Worm (Caenorhabditis elegans): ENCODE measurements around the gene T26C12.1.

T26C12.1 gene

DNA sequence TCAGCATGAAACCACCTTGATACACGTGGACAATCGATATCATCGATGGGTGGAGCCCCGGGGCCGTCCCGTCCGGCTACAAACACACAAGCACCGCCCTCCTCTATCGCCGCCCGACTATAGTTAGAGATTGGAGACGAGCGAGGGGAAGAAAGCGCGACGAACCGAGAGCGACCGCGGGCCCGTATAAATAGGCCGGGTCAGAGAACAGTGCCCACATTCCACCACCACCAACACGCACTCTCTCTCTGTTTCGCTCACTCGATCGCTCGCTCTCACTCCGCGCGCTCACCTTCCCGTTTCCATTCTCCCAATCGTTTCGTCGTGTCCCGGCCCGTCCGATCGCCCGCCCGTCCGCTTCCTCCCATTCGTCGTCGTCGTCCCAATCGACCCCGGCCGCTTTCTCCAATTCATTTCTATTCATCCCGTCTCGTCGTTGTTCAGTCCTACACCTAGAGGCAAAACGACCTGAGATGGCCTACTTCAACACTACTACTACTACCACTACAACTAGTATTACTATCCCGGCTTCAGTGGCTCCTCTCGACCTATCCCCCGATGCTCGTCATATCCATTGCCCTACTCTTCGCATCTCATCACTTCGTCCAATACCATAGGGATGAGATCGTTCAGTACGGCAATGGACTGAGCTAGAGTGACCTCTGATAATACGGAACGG lies 25.9 kb upstream of the T26C12.1 start (continued):
- TF ChIP-seq nfya-1 (tag; optimal IDR thresholded peaks at IDR 0.05; ENCODE audit: borderline replicate concordance, insufficient read depth), result no peak
- TF ChIP-seq die-1 (tag; optimal IDR thresholded peaks at IDR 0.05), result peak; percentile 25
- no peak for TF ChIP-seq lin-35 (GFP tag; optimal IDR thresholded peaks at IDR 0.05)
- TF ChIP-seq lsy-27 (tag; optimal IDR thresholded peaks at IDR 0.05; ENCODE audit: borderline replicate concordance, insufficient read depth), result no peak
- no peak for TF ChIP-seq ceh-91 (GFP tag; IDR thresholded peaks at IDR 0.05)
- TF ChIP-seq rec-8 (tag; optimal IDR thresholded peaks at IDR 0.05), result peak in 1 of 2 experiments; percentile 18
- no peak for TF ChIP-seq B0035.1 (tag; optimal IDR thresholded peaks at IDR 0.05)
- no peak for TF ChIP-seq rcor-1 (GFP tag; IDR thresholded peaks at IDR 0.05)
- TF ChIP-seq pha-4 (tag; optimal IDR thresholded peaks at IDR 0.05), result no peak
- no peak for TF ChIP-seq Y56A3A.18 (GFP tag; IDR thresholded peaks at IDR 0.05)
- TF ChIP-seq nhr-120 (GFP tag; IDR thresholded peaks at IDR 0.05), result no peak
- peak; percentile 41; the same call in 1 of the 2 replicates for TF ChIP-seq hmg-1.2 (GFP tag; IDR thresholded peaks at IDR 0.05)
- peak; percentile 2 for TF ChIP-seq F57C9.4 (tag; optimal IDR thresholded peaks at IDR 0.05)
- peak; percentile 51 for TF ChIP-seq tbp1 (GFP tag; optimal IDR thresholded peaks at IDR 0.05)
- peak; percentile 38 for TF ChIP-seq repo-1 (tag; optimal IDR thresholded peaks at IDR 0.05)
- TF ChIP-seq ceh-27 (GFP tag; optimal IDR thresholded peaks at IDR 0.05), result no peak
- no peak for TF ChIP-seq dpl-1 (GFP tag; optimal IDR thresholded peaks at IDR 0.05)
- TF ChIP-seq F52B5.7 (tag; optimal IDR thresholded peaks at IDR 0.05), result no peak
- no peak for TF ChIP-seq ztf-6 (GFP tag; IDR thresholded peaks at IDR 0.05)
- no peak for TF ChIP-seq F33H1.4 (GFP tag; IDR thresholded peaks at IDR 0.05)
- no peak for TF ChIP-seq nfya-2 (GFP tag; IDR thresholded peaks at IDR 0.05)
- no peak for TF ChIP-seq lin-26 (GFP tag; IDR thresholded peaks at IDR 0.05)
- no peak for TF ChIP-seq hrde-1 (tag; optimal IDR thresholded peaks at IDR 0.05; ENCODE audit: borderline replicate concordance)
- TF ChIP-seq ZK185.1 (tag; optimal IDR thresholded peaks at IDR 0.05; ENCODE audit: poor library complexity, severe bottlenecking), result peak; percentile 62
- no peak for TF ChIP-seq unc-62 (GFP tag; optimal IDR thresholded peaks at IDR 0.05)
- TF ChIP-seq lin-40 (tag; optimal IDR thresholded peaks at IDR 0.05), result peak; percentile 54
- TF ChIP-seq akir-1 (GFP tag; optimal IDR thresholded peaks at IDR 0.05), result peak; percentile 50
- no peak for TF ChIP-seq ets-4 (GFP tag; optimal IDR thresholded peaks at IDR 0.05)
- TF ChIP-seq ceh-40 (GFP tag; IDR thresholded peaks at IDR 0.05), result no peak
- TF ChIP-seq F39B2.1 (GFP tag; IDR thresholded peaks at IDR 0.05), result no peak
- TF ChIP-seq lsl-1 (GFP tag; optimal IDR thresholded peaks at IDR 0.05), result no peak
- no peak for TF ChIP-seq snpc-1.3 (tag; optimal IDR thresholded peaks at IDR 0.05; ENCODE audit: insufficient read depth)
- no peak for TF ChIP-seq ztf-28 (GFP tag; IDR thresholded peaks at IDR 0.05)
- no peak for TF ChIP-seq F57A8.1 (GFP tag; optimal IDR thresholded peaks at IDR 0.05)
- TF ChIP-seq hmg-20 (GFP tag; IDR thresholded peaks at IDR 0.05), result no peak
- no peak for TF ChIP-seq mel-28 (tag; optimal IDR thresholded peaks at IDR 0.05; ENCODE audit: borderline replicate concordance)
- TF ChIP-seq egl-44 (GFP tag; IDR thresholded peaks at IDR 0.05), result no peak
- no peak for TF ChIP-seq snpc-3.4 (tag; optimal IDR thresholded peaks at IDR 0.05)
- TF ChIP-seq nhr-80 (tag; optimal IDR thresholded peaks at IDR 0.05), result peak; percentile 73
- TF ChIP-seq F49E8.2 (tag; optimal IDR thresholded peaks at IDR 0.05; ENCODE audit: insufficient read depth), result no peak
- no peak for TF ChIP-seq F55B11.4 (tag; optimal IDR thresholded peaks at IDR 0.05; ENCODE audit: borderline replicate concordance, insufficient read depth)
- TF ChIP-seq cebp-1 (GFP tag; IDR thresholded peaks at IDR 0.05), result no peak
- peak; percentile 34 for TF ChIP-seq cebp-1 (tag; optimal IDR thresholded peaks at IDR 0.05)
- no peak for TF ChIP-seq xnd-1 (tag; optimal IDR thresholded peaks at IDR 0.05)
- TF ChIP-seq K11D2.4 (GFP tag; IDR thresholded peaks at IDR 0.05), result no peak; the same call in 1 of the 2 replicates
- no peak for TF ChIP-seq sdz-38 (tag; optimal IDR thresholded peaks at IDR 0.05)
